Fruit fly (Drosophila melanogaster) S2 (cell line): ENCODE results near the gene CG14356.

Experiments
- CG8478 ChIP-seq: fragments of >200 bp; optimal IDR thresholded peaks from 2 replicates; lab custom pipeline; 2018
- CTCF ChIP-seq, 2 experiments: fragments of >200 bp; optimal IDR thresholded peaks; 2 replicates each; lab custom pipeline; 2018

- TF ChIP-seq CG8478 (no peak), CTCF (optimal IDR thresholded peaks at IDR 0.05; lab: Kevin White, UChicago) (no peak)
Observed at dm6 chr3R:14154341-14154740, 22.5 kb upstream of the CG14356 start, which contains the start of gene CG44215.
